Fruit fly (Drosophila melanogaster) whole organism, embryonic: Measurements from ENCODE around the gene CG15728.

Experiments used
- Abd-B ChIP-seq: fragments of 200-800 bp; sonication (Bioruptor generic); optimal IDR thresholded peaks from 2 replicates; lab custom pipeline; 2018; ENCODE audit warnings: missing biosample characterization, mild to moderate bottlenecking, missing genetic modification characterization, moderate library complexity
- Adf1 ChIP-seq: fragments of 200-800 bp; sonication (Bioruptor generic); IDR thresholded peaks from 2 replicates; pipeline ENCODE4 v1.3.6; 2022; ENCODE audit warnings: missing biosample characterization, missing genetic modification characterization
- Atf-2 ChIP-seq: fragments of 200-800 bp; sonication (Bioruptor generic); optimal IDR thresholded peaks from 2 replicates; lab custom pipeline; 2016; ENCODE audit warnings: missing biosample characterization, missing genetic modification characterization
- BEAF-32 ChIP-seq: fragments of 200-800 bp; sonication (Bioruptor generic); optimal IDR thresholded peaks from 3 replicates; lab custom pipeline; 2017; ENCODE audit warnings: missing biosample characterization, missing genetic modification characterization, mild to moderate bottlenecking, moderate library complexity, missing genetic modification reagents
- CG12104 ChIP-seq: fragments of 200-800 bp; sonication (Bioruptor generic); optimal IDR thresholded peaks from 3 replicates; lab custom pipeline; 2016; ENCODE audit warnings: missing biosample characterization, missing genetic modification characterization
- CG14014 ChIP-seq: fragments of 200-800 bp; sonication (Bioruptor generic); IDR thresholded peaks from 2 replicates; pipeline ENCODE4 v1.3.6; 2022; ENCODE audit warnings: missing biosample characterization, missing genetic modification characterization
- CG14667 ChIP-seq: fragments of 200-800 bp; sonication (Bioruptor generic); IDR thresholded peaks from 2 replicates; pipeline ENCODE4 v1.3.6; 2022; ENCODE audit warnings: missing biosample characterization, missing genetic modification characterization
- CG14965 ChIP-seq: fragments of 200-800 bp; sonication (Bioruptor generic); optimal IDR thresholded peaks from 2 replicates; lab custom pipeline; 2016; ENCODE audit warnings: missing biosample characterization, missing genetic modification characterization, borderline replicate concordance
- CG1603 ChIP-seq: fragments of 200-800 bp; sonication (Bioruptor generic); optimal IDR thresholded peaks from 2 replicates; lab custom pipeline; 2019; ENCODE audit warnings: missing biosample characterization, mild to moderate bottlenecking, missing genetic modification characterization, moderate library complexity
- CG18599 ChIP-seq: fragments of 200-800 bp; sonication (Bioruptor generic); optimal IDR thresholded peaks from 3 replicates; lab custom pipeline; 2017; ENCODE audit warnings: missing biosample characterization, missing genetic modification characterization, mild to moderate bottlenecking, moderate library complexity, missing genetic modification reagents
- CG30431 ChIP-seq: fragments of 200-800 bp; sonication (Bioruptor generic); optimal IDR thresholded peaks from 2 replicates; lab custom pipeline; 2017; ENCODE audit warnings: missing biosample characterization, missing genetic modification characterization
- CG3407 ChIP-seq: fragments of 200-800 bp; sonication (Bioruptor generic); optimal IDR thresholded peaks from 2 replicates; lab custom pipeline; 2018; ENCODE audit warnings: missing biosample characterization, mild to moderate bottlenecking, missing genetic modification characterization
- CG4854 ChIP-seq: fragments of 200-800 bp; sonication (Bioruptor generic); optimal IDR thresholded peaks from 2 replicates; lab custom pipeline; 2016; ENCODE audit warnings: missing biosample characterization, missing genetic modification characterization, inconsistent platforms
- CG6175 ChIP-seq: fragments of 200-800 bp; sonication (Bioruptor generic); IDR thresholded peaks from 3 replicates; pipeline ENCODE4 v1.3.6; 2022; ENCODE audit warnings: missing biosample characterization, missing genetic modification characterization
- CG6654 ChIP-seq: fragments of 200-800 bp; sonication (Bioruptor generic); optimal IDR thresholded peaks from 2 replicates; lab custom pipeline; 2017; ENCODE audit warnings: missing biosample characterization, mild to moderate bottlenecking, missing genetic modification characterization
- CG9437 ChIP-seq: fragments of 200-800 bp; sonication (Bioruptor generic); optimal IDR thresholded peaks from 2 replicates; lab custom pipeline; 2018; ENCODE audit warnings: missing biosample characterization, mild to moderate bottlenecking, missing genetic modification characterization
- CG9817 ChIP-seq: fragments of 200-800 bp; sonication (Bioruptor generic); optimal IDR thresholded peaks from 2 replicates; lab custom pipeline; 2018; ENCODE audit warnings: missing biosample characterization, mild to moderate bottlenecking, missing genetic modification characterization, moderate library complexity
- CTCF ChIP-seq: fragments of 200-800 bp; sonication (Bioruptor generic); optimal IDR thresholded peaks from 2 replicates; lab custom pipeline; 2017; ENCODE audit warnings: missing biosample characterization, mild to moderate bottlenecking, missing genetic modification characterization, moderate library complexity
- Dek ChIP-seq: fragments of 200-800 bp; sonication (Bioruptor generic); optimal IDR thresholded peaks from 3 replicates; lab custom pipeline; 2019; ENCODE audit warnings: missing biosample characterization, mild to moderate bottlenecking, missing genetic modification characterization, moderate library complexity
- E2f2 ChIP-seq: fragments of 200-800 bp; sonication (Bioruptor generic); IDR thresholded peaks from 2 replicates; pipeline ENCODE4 v1.3.6; 2022; ENCODE audit warnings: missing biosample characterization, missing genetic modification characterization
- Hr3 ChIP-seq: fragments of 200-800 bp; sonication (Bioruptor generic); optimal IDR thresholded peaks from 3 replicates; lab custom pipeline; 2016; ENCODE audit warnings: missing biosample characterization, missing genetic modification characterization
- Hr39 ChIP-seq: fragments of >200 bp; optimal IDR thresholded peaks from 2 replicates; lab custom pipeline; 2017
- Jarid2 ChIP-seq: fragments of 200-800 bp; sonication (Bioruptor generic); optimal IDR thresholded peaks from 3 replicates; lab custom pipeline; 2017; ENCODE audit warnings: mild to moderate bottlenecking, missing biosample characterization, missing genetic modification reagents, missing genetic modification characterization
- Mes4 ChIP-seq: fragments of 200-800 bp; sonication (Bioruptor generic); optimal IDR thresholded peaks from 2 replicates; lab custom pipeline; 2016; ENCODE audit warnings: missing biosample characterization, missing genetic modification characterization
- Neu2 ChIP-seq: fragments of 200-800 bp; sonication (Bioruptor generic); optimal IDR thresholded peaks from 3 replicates; lab custom pipeline; 2016; ENCODE audit warnings: missing biosample characterization, missing genetic modification characterization, borderline replicate concordance
- Oaz ChIP-seq: fragments of 200-800 bp; sonication (Bioruptor generic); IDR thresholded peaks from 2 replicates; pipeline ENCODE4 v1.3.6; 2022; ENCODE audit warnings: missing biosample characterization, missing genetic modification characterization
- Rfx ChIP-seq: fragments of 200-800 bp; sonication (Bioruptor generic); IDR thresholded peaks from 2 replicates; pipeline ENCODE4 v1.3.6; 2022; ENCODE audit warnings: missing biosample characterization, missing genetic modification characterization
- Side ChIP-seq: fragments of 200-800 bp; sonication (Bioruptor generic); optimal IDR thresholded peaks from 2 replicates; lab custom pipeline; 2016; ENCODE audit warnings: missing biosample characterization, missing genetic modification characterization
- Sin3A ChIP-seq: fragments of >200 bp; optimal IDR thresholded peaks from 2 replicates; lab custom pipeline; 2018
- Vsx1 ChIP-seq: fragments of 200-800 bp; sonication (Bioruptor generic); optimal IDR thresholded peaks from 2 replicates; lab custom pipeline; 2017; ENCODE audit warnings: missing biosample characterization, mild to moderate bottlenecking, missing genetic modification characterization, missing genetic modification reagents
- btn ChIP-seq: fragments of 200-800 bp; sonication (Bioruptor generic); optimal IDR thresholded peaks from 2 replicates; lab custom pipeline; 2016; ENCODE audit warnings: missing biosample characterization, missing genetic modification characterization
- caup ChIP-seq: fragments of 200-800 bp; sonication (Bioruptor generic); optimal IDR thresholded peaks from 3 replicates; lab custom pipeline; 2017; ENCODE audit warnings: missing biosample characterization, mild to moderate bottlenecking, missing genetic modification characterization, moderate library complexity; ENCODE audit not compliant: severe bottlenecking
- crc ChIP-seq: fragments of 200-800 bp; sonication (Bioruptor generic); optimal IDR thresholded peaks from 2 replicates; lab custom pipeline; 2016; ENCODE audit warnings: missing biosample characterization, missing genetic modification characterization
- da ChIP-seq: fragments of 200-800 bp; sonication (Bioruptor generic); optimal IDR thresholded peaks from 2 replicates; lab custom pipeline; 2016; ENCODE audit warnings: missing biosample characterization, missing genetic modification characterization
- emc ChIP-seq: fragments of 200-800 bp; sonication (Bioruptor generic); optimal IDR thresholded peaks from 2 replicates; lab custom pipeline; 2016; ENCODE audit warnings: missing biosample characterization, missing genetic modification characterization
- eve ChIP-seq, 2 experiments: fragments of >200 bp; optimal IDR thresholded peaks; 2 replicates each; lab custom pipeline; 2017; ENCODE audit warnings: missing biosample characterization in 2 of 2, missing genetic modification characterization in 2 of 2
- exex ChIP-seq: fragments of 200-800 bp; sonication (Bioruptor generic); optimal IDR thresholded peaks from 4 replicates; lab custom pipeline; 2018; ENCODE audit warnings: missing biosample characterization, mild to moderate bottlenecking, missing genetic modification characterization, moderate library complexity
- fd102C ChIP-seq: fragments of 200-800 bp; sonication (Bioruptor generic); optimal IDR thresholded peaks from 2 replicates; lab custom pipeline; 2018; ENCODE audit warnings: missing biosample characterization, mild to moderate bottlenecking, missing genetic modification characterization, moderate library complexity
- fd64A ChIP-seq: fragments of 200-800 bp; sonication (Bioruptor generic); optimal IDR thresholded peaks from 3 replicates; lab custom pipeline; 2018; ENCODE audit warnings: missing biosample characterization, mild to moderate bottlenecking, missing genetic modification characterization
- gcm ChIP-seq: fragments of 200-800 bp; sonication (Bioruptor generic); optimal IDR thresholded peaks from 2 replicates; lab custom pipeline; 2019; ENCODE audit warnings: missing biosample characterization, mild to moderate bottlenecking, missing genetic modification characterization, moderate library complexity
- nom ChIP-seq: fragments of 200-800 bp; sonication (Bioruptor generic); optimal IDR thresholded peaks from 2 replicates; lab custom pipeline; 2017; ENCODE audit warnings: missing biosample characterization, missing genetic modification characterization, mild to moderate bottlenecking, moderate library complexity, missing genetic modification reagents
- pum ChIP-seq: fragments of 200-800 bp; sonication (Bioruptor generic); optimal IDR thresholded peaks from 2 replicates; lab custom pipeline; 2016; ENCODE audit warnings: missing biosample characterization, missing genetic modification characterization
- schlank ChIP-seq: fragments of 200-800 bp; sonication (Bioruptor generic); optimal IDR thresholded peaks from 2 replicates; lab custom pipeline; 2018; ENCODE audit warnings: missing biosample characterization, mild to moderate bottlenecking, missing genetic modification characterization
- tap ChIP-seq: fragments of 200-800 bp; optimal IDR thresholded peaks from 3 replicates; lab custom pipeline; 2019; ENCODE audit warnings: missing biosample characterization, mild to moderate bottlenecking, missing genetic modification characterization, moderate library complexity
- tio ChIP-seq: fragments of 200-800 bp; sonication (Bioruptor generic); optimal IDR thresholded peaks from 2 replicates; lab custom pipeline; 2017; ENCODE audit warnings: missing biosample characterization, missing genetic modification characterization, inconsistent platforms
- trh ChIP-seq: fragments of 200-800 bp; sonication (Bioruptor generic); optimal IDR thresholded peaks from 2 replicates; lab custom pipeline; 2016; ENCODE audit warnings: missing biosample characterization, missing genetic modification characterization
- unc-4 ChIP-seq: fragments of 200-800 bp; sonication (Bioruptor generic); IDR thresholded peaks from 2 replicates; pipeline ENCODE4 v1.3.6; 2022; ENCODE audit warnings: missing biosample characterization, missing genetic modification characterization; ENCODE audit not compliant: partially characterized antibody
- z ChIP-seq: fragments of 200-800 bp; sonication (Bioruptor generic); IDR thresholded peaks from 3 replicates; pipeline ENCODE4 v1.3.6; 2022; ENCODE audit warnings: missing biosample characterization, missing genetic modification characterization
- zen ChIP-seq: fragments of 200-800 bp; sonication (Bioruptor generic); optimal IDR thresholded peaks from 3 replicates; lab custom pipeline; 2018; ENCODE audit warnings: missing biosample characterization, mild to moderate bottlenecking, missing genetic modification characterization, moderate library complexity
- zfh2 ChIP-seq: fragments of 200-800 bp; sonication (Bioruptor generic); optimal IDR thresholded peaks from 2 replicates; lab custom pipeline; 2016; ENCODE audit warnings: missing biosample characterization, missing genetic modification characterization

The CG15728 gene

DNA sequence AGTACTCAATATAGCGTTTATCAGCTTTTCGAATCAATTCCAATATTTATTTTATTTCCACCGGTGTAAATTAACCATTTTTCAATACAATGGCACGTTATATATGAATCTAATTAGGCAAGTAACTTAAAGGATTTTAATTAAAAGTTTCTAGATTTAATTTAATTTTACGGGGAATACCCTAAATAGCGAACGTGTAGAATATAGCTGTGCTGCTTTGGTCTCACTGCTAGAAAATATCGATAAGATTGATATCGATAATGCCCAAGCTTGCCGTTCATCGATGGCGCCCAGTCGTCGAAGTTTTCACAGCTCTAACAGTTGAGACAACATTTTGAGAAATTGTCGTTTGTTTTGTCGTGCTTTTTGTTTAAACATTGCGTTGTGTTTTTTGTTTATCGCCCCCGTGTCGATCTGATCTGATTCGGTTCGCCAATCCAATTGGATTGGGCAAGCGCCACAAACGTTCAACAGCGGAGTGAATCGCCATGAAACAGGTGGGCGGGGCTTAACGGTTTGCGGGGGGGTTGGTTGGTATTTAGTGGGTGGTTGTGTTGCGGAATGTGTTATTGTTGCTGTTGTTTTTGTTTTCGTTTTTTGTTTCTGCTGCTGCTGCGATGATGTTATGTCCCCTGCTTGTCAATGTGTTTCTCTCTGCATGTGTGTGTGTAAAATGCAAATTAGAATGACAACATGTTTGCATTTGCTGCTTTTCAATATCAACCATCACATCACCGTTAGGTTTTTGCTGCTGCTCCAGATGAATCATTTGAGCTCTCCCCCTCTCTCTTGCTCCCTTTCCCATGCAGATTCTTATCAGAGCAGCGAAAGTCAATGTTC is 7.4 kb downstream of the CG15728 start, which contains the start of gene Tomosyn (continued):
- TF ChIP-seq CG18599 = peak; percentile 49
- no peak for TF ChIP-seq Adf1 (GFP tag; lab: Robert Waterston, UW)
- no peak for TF ChIP-seq Vsx1 (GFP tag; lab: Kevin White, UChicago)
- TF ChIP-seq eve (GFP tag; optimal IDR thresholded peaks at IDR 0.05; lab: Kevin White, UChicago) = no peak
- peak; percentile 20 for TF ChIP-seq zen (tag; lab: Kevin White, UChicago)
- TF ChIP-seq emc = no peak
- no peak for TF ChIP-seq Mes4 (GFP tag; lab: Kevin White, UChicago)
- TF ChIP-seq Sin3A = no peak
- no peak for TF ChIP-seq CG30431 (GFP tag; lab: Kevin White, UChicago)
- TF ChIP-seq zfh2 (GFP tag; lab: Kevin White, UChicago) = peak; percentile 46
- TF ChIP-seq CG9437 (GFP tag; lab: Kevin White, UChicago) = no peak
- no peak for TF ChIP-seq Dek (tag; lab: Kevin White, UChicago)
- no peak for TF ChIP-seq CG14667 (GFP tag; lab: Robert Waterston, UW)
- TF ChIP-seq exex (tag; lab: Kevin White, UChicago) = peak; percentile 40
- no peak for TF ChIP-seq nom (GFP tag; lab: Kevin White, UChicago)
- TF ChIP-seq Rfx (GFP tag; lab: Robert Waterston, UW) = peak; percentile 53
- TF ChIP-seq CG4854 (GFP tag; lab: Kevin White, UChicago) = peak; percentile 22
- TF ChIP-seq fd102C (GFP tag; lab: Kevin White, UChicago) = no peak
- TF ChIP-seq CG6175 (GFP tag; lab: Robert Waterston, UW) = no peak
- TF ChIP-seq Abd-B (GFP tag; lab: Kevin White, UChicago) = peak; percentile 52
- peak; percentile 44; the same call in 1 of the 2 replicates for TF ChIP-seq E2f2 (GFP tag; lab: Robert Waterston, UW)
- no peak for TF ChIP-seq trh (GFP tag; lab: Kevin White, UChicago)
- TF ChIP-seq btn (GFP tag; lab: Kevin White, UChicago) = no peak
- peak; percentile 13 for TF ChIP-seq pum (GFP tag; lab: Kevin White, UChicago)
- no peak for TF ChIP-seq Oaz (GFP tag; lab: Robert Waterston, UW)
- TF ChIP-seq fd64A (GFP tag; lab: Kevin White, UChicago) = no peak
- no peak for TF ChIP-seq CG6654
- peak; percentile 82 for TF ChIP-seq BEAF-32 (GFP tag; lab: Kevin White, UChicago)
- TF ChIP-seq Atf-2 (GFP tag; lab: Kevin White, UChicago) = no peak
- TF ChIP-seq CG12104 = peak; percentile 0
- no peak for TF ChIP-seq tio (GFP tag; lab: Kevin White, UChicago)
- TF ChIP-seq Side (GFP tag; lab: Kevin White, UChicago) = peak; percentile 19
- TF ChIP-seq tap (tag; lab: Kevin White, UChicago) = no peak
- TF ChIP-seq CG9817 (tag; lab: Kevin White, UChicago) = peak; percentile 28
- TF ChIP-seq gcm (GFP tag; lab: Kevin White, UChicago) = peak; percentile 25
- no peak for TF ChIP-seq Hr39 (lab: Kevin White, UChicago)
- TF ChIP-seq Jarid2 (GFP tag; lab: Kevin White, UChicago) = peak; percentile 55
- no peak for TF ChIP-seq crc (GFP tag; lab: Kevin White, UChicago)
- peak; percentile 47 for TF ChIP-seq CG1603 (tag; lab: Kevin White, UChicago)
- no peak for TF ChIP-seq schlank (tag; lab: Kevin White, UChicago)
- TF ChIP-seq caup (GFP tag; lab: Kevin White, UChicago) = no peak
- no peak for TF ChIP-seq CG3407 (GFP tag; lab: Kevin White, UChicago)
- TF ChIP-seq Neu2 (GFP tag; lab: Kevin White, UChicago) = no peak
- peak; percentile 74 for TF ChIP-seq unc-4 (GFP tag; lab: Robert Waterston, UW)
- peak; percentile 3 for TF ChIP-seq CTCF
- no peak for TF ChIP-seq z
- no peak for TF ChIP-seq CG14965
- 0 out of 2 replicates have a peak, but pooled peaks have one; percentile 14 for TF ChIP-seq CG14014 (GFP tag; lab: Robert Waterston, UW)
- no peak for TF ChIP-seq da (GFP tag; lab: Kevin White, UChicago)
- TF ChIP-seq Hr3 (GFP tag; lab: Kevin White, UChicago) = peak; percentile 35
